Worm (Caenorhabditis elegans) whole organism, L4 larva: ENCODE results near the gene F28F5.4.

Experiments
- T26A8.4 ChIP-seq: fragments of 200-800 bp; sonication (Bioruptor generic); IDR thresholded peaks from 2 replicates; pipeline ENCODE4 v1.3.6; 2022; ENCODE audit warnings: missing genetic modification characterization, missing compliant biosample characterization
- ZK546.5 ChIP-seq, 2 experiments: sonication (generic microtip); optimal IDR thresholded peaks; 2 replicates each; lab custom pipeline; 2017; ENCODE audit warnings: missing biosample characterization in 2 of 2, missing genetic modification characterization in 2 of 2
- aha-1 ChIP-seq: fragments of 150-350 bp; peaks from one replicate; lab custom pipeline; 2014; ENCODE audit warnings: missing biosample characterization, missing genetic modification characterization
- ama-1 ChIP-seq: fragments of 150-350 bp; optimal IDR thresholded peaks from 2 replicates; lab custom pipeline; 2014; ENCODE audit warnings: inconsistent platforms, mixed read lengths
- attf-4 ChIP-seq: sonication (generic microtip); optimal IDR thresholded peaks from 3 replicates; lab custom pipeline; 2017; ENCODE audit warnings: missing biosample characterization, missing genetic modification characterization
- ceh-20 ChIP-seq: fragments of 200-800 bp; sonication (Bioruptor generic); IDR thresholded peaks from 2 replicates; pipeline ENCODE4 v1.3.6; 2022; ENCODE audit warnings: missing genetic modification reagents, missing genetic modification characterization, missing compliant biosample characterization
- ceh-44 ChIP-seq: fragments of 200-800 bp; sonication (Bioruptor generic); IDR thresholded peaks from 2 replicates; pipeline ENCODE4 v1.3.6; 2022; ENCODE audit warnings: missing genetic modification reagents, missing genetic modification characterization, missing compliant biosample characterization
- ces-1 ChIP-seq: fragments of 150-350 bp; sonication (generic microtip); optimal IDR thresholded peaks from 4 replicates; lab custom pipeline; 2014; ENCODE audit warnings: missing biosample characterization, missing genetic modification reagents, missing genetic modification characterization
- daf-12 ChIP-seq: fragments of 150-350 bp; optimal IDR thresholded peaks from 2 replicates; lab custom pipeline; 2014; ENCODE audit warnings: missing biosample characterization, missing genetic modification reagents, missing genetic modification characterization
- daf-16 ChIP-seq, 3 experiments: sonication (generic microtip); optimal IDR thresholded peaks; 2 replicates each; lab custom pipeline; 2016 to 2017; ENCODE audit warnings: missing genetic modification characterization in 3 of 3, missing genetic modification reagents in 3 of 3, mild to moderate bottlenecking in 2 of 3, missing compliant biosample characterization in 2 of 3, missing biosample characterization in 1 of 3, moderate library complexity in 1 of 3
- dmd-6 ChIP-seq: fragments of 200-800 bp; sonication (Bioruptor generic); IDR thresholded peaks from 2 replicates; pipeline ENCODE4 v1.3.6; 2022; ENCODE audit warnings: missing genetic modification reagents, missing genetic modification characterization, missing compliant biosample characterization
- dpl-1 ChIP-seq: fragments of 150-350 bp; optimal IDR thresholded peaks from 2 replicates; lab custom pipeline; 2014; ENCODE audit warnings: missing biosample characterization, missing genetic modification reagents, missing genetic modification characterization
- dve-1 ChIP-seq: sonication (generic microtip); optimal IDR thresholded peaks from 2 replicates; lab custom pipeline; 2017; ENCODE audit warnings: antibody characterized with exemption, mild to moderate bottlenecking, missing genetic modification characterization, missing compliant biosample characterization; ENCODE audit not compliant: insufficient read depth
- egl-27 ChIP-seq: sonication (generic microtip); optimal IDR thresholded peaks from 3 replicates; lab custom pipeline; 2017; ENCODE audit warnings: missing biosample characterization, missing genetic modification reagents, missing genetic modification characterization
- fos-1 ChIP-seq: fragments of 150-350 bp; optimal IDR thresholded peaks from 2 replicates; lab custom pipeline; 2014; ENCODE audit warnings: missing biosample characterization, missing genetic modification characterization
- hlh-11 ChIP-seq: fragments of 200-800 bp; sonication (Bioruptor generic); optimal IDR thresholded peaks from 2 replicates; lab custom pipeline; 2018; ENCODE audit warnings: mild to moderate bottlenecking, missing genetic modification characterization, missing compliant biosample characterization
- lin-29 ChIP-seq: fragments of 200-800 bp; sonication (Bioruptor generic); IDR thresholded peaks from 2 replicates; pipeline ENCODE4 v1.3.6; 2022; ENCODE audit warnings: missing genetic modification reagents, missing genetic modification characterization, missing compliant biosample characterization
- mdl-1 ChIP-seq, 2 experiments: fragments of 150-350 bp in 1 of 2; sonication (generic microtip) in 1 of 2; optimal IDR thresholded peaks; 2 replicates each; lab custom pipeline; 2014 to 2017; ENCODE audit warnings: missing biosample characterization in 2 of 2, missing genetic modification characterization in 2 of 2
- mdt-29 ChIP-seq: fragments of 200-800 bp; sonication (Bioruptor generic); IDR thresholded peaks from 2 replicates; pipeline ENCODE4 v1.3.6; 2022; ENCODE audit warnings: missing genetic modification reagents, missing genetic modification characterization, missing compliant biosample characterization
- mes-2 ChIP-seq: sonication (generic microtip); optimal IDR thresholded peaks from 2 replicates; lab custom pipeline; 2016; ENCODE audit warnings: missing genotype, mild to moderate bottlenecking, missing genetic modification characterization, missing compliant biosample characterization; ENCODE audit not compliant: poor library complexity, severe bottlenecking
- mxl-2 ChIP-seq: fragments of 200-800 bp; sonication (Bioruptor generic); conservative IDR thresholded peaks from 2 replicates; pipeline ENCODE4 v1.3.6; 2022; ENCODE audit warnings: missing genetic modification reagents, missing genetic modification characterization, missing compliant biosample characterization
- mxl-3 ChIP-seq: fragments of 200-800 bp; sonication (Bioruptor generic); optimal IDR thresholded peaks from 2 replicates; lab custom pipeline; 2018; ENCODE audit warnings: mild to moderate bottlenecking, missing genetic modification characterization, missing compliant biosample characterization
- nhr-10 ChIP-seq: fragments of 150-350 bp; optimal IDR thresholded peaks from 2 replicates; lab custom pipeline; 2014; ENCODE audit warnings: missing biosample characterization, missing genetic modification characterization
- nhr-11 ChIP-seq: fragments of 150-350 bp; optimal IDR thresholded peaks from 2 replicates; lab custom pipeline; 2014; ENCODE audit warnings: missing biosample characterization, missing genetic modification characterization
- nhr-28 ChIP-seq: fragments of 150-350 bp; optimal IDR thresholded peaks from 2 replicates; lab custom pipeline; 2014; ENCODE audit warnings: missing biosample characterization, missing genetic modification characterization
- nhr-48 ChIP-seq: sonication (generic microtip); optimal IDR thresholded peaks from 2 replicates; lab custom pipeline; 2016; ENCODE audit warnings: mild to moderate bottlenecking, missing genetic modification characterization, missing compliant biosample characterization
- nhr-77 ChIP-seq: fragments of 150-350 bp; optimal IDR thresholded peaks from 2 replicates; lab custom pipeline; 2014; ENCODE audit warnings: missing biosample characterization, missing genetic modification characterization
- php-3 ChIP-seq: fragments of 200-800 bp; sonication (Bioruptor generic); IDR thresholded peaks from 2 replicates; pipeline ENCODE4 v1.3.6; 2022; ENCODE audit warnings: missing genetic modification reagents, missing genetic modification characterization, missing compliant biosample characterization
- sdz-12 ChIP-seq: fragments of 200-800 bp; sonication (Bioruptor generic); optimal IDR thresholded peaks from 2 replicates; lab custom pipeline; 2018; ENCODE audit warnings: mild to moderate bottlenecking, missing genetic modification characterization, missing compliant biosample characterization
- skn-1 ChIP-seq: fragments of 150-350 bp; optimal IDR thresholded peaks from 2 replicates; lab custom pipeline; 2014; ENCODE audit warnings: missing biosample characterization, missing genetic modification characterization
- spr-3 ChIP-seq: fragments of 200-800 bp; sonication (Bioruptor generic); optimal IDR thresholded peaks from 2 replicates; lab custom pipeline; 2018; ENCODE audit warnings: mild to moderate bottlenecking, missing genetic modification characterization, missing compliant biosample characterization
- tag-97 ChIP-seq: fragments of 200-800 bp; sonication (Bioruptor generic); IDR thresholded peaks from 2 replicates; pipeline ENCODE4 v1.3.6; 2022; ENCODE audit warnings: missing genetic modification characterization, missing compliant biosample characterization
- tra-1 ChIP-seq: fragments of 200-800 bp; sonication (Bioruptor generic); IDR thresholded peaks from 2 replicates; pipeline ENCODE4 v1.3.6; 2022; ENCODE audit warnings: missing genetic modification reagents, missing genetic modification characterization, missing compliant biosample characterization
- unc-39 ChIP-seq: sonication (generic microtip); optimal IDR thresholded peaks from 2 replicates; lab custom pipeline; 2017; ENCODE audit warnings: missing biosample characterization, missing genetic modification characterization
- unc-62 ChIP-seq, 3 experiments: fragments of 150-350 bp in 1 of 3; sonication (generic microtip); optimal IDR thresholded peaks in 2 of 3; peaks in 1 of 3; 1 replicate in 1 of 3; 2 replicates in 2 of 3; lab custom pipeline; 2014 to 2017; ENCODE audit warnings: missing biosample characterization in 3 of 3, missing genetic modification characterization in 3 of 3, missing genetic modification reagents in 3 of 3, missing genotype in 1 of 3
- ztf-11 ChIP-seq: fragments of 150-350 bp; optimal IDR thresholded peaks from 2 replicates; lab custom pipeline; 2014; ENCODE audit warnings: missing biosample characterization, missing genetic modification characterization

The F28F5.4 gene

DNA sequence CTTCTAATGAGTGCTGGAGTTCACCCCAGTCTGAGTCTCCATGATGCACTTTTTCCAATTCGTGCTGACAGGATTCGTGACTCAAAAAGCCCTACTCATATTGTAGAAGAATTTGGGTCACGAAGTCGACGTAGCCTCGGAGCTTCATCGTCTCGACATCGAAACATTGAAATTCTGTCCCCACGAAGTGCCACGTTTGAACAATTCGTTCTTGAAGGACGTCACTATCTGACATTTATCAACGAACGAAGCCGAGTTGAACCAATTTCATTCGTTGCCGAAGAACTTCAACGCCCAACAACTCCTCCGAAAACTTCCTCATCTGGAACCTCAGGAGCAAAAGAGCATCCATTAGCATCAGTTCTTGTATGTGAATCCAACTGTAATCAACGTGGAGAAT, 22.3 kb upstream of the F28F5.4 start:
- TF ChIP-seq mdt-29: no peak
- no peak for TF ChIP-seq nhr-10 (tag; lab: Kevin White, UChicago)
- peak in 1 of 2 experiments; percentile 94 for TF ChIP-seq unc-62 (GFP tag; optimal IDR thresholded peaks at IDR 0.05 in 1 of 2; lab: Kevin White, UChicago)
- no peak for TF ChIP-seq unc-62 (tag; optimal IDR thresholded peaks at IDR 0.05; lab: Kevin White, UChicago)
- no peak for TF ChIP-seq attf-4 (tag; lab: Kevin White, UChicago)
- no peak for TF ChIP-seq mxl-2 (GFP tag; lab: Robert Waterston, UW)

DNA sequence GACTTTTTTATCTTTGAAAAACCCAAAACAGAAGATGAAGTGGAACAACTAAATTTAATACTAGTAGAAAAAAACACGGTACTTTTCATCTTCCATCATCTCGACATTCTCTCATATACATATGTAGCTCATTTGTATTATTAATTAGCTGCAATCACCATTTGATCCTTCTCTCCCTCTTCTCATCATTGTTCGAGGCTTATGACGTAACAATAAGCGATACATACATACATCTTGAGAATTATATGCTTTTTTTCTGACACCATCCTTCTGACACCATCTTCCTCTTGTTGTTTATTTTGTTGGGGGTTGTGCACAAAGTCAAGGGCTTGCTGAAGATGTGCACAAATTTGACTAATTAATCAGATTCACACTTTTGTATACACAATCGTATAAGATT, 20.5 kb upstream of the F28F5.4 start:
- TF ChIP-seq ceh-44 (GFP tag; lab: Robert Waterston, UW) (no peak), spr-3 (GFP tag; lab: Kevin White, UChicago) (no peak), php-3 (GFP tag; lab: Robert Waterston, UW) (no peak), hlh-11 (tag; lab: Kevin White, UChicago) (no peak), egl-27 (tag; lab: Kevin White, UChicago) (no peak)

DNA sequence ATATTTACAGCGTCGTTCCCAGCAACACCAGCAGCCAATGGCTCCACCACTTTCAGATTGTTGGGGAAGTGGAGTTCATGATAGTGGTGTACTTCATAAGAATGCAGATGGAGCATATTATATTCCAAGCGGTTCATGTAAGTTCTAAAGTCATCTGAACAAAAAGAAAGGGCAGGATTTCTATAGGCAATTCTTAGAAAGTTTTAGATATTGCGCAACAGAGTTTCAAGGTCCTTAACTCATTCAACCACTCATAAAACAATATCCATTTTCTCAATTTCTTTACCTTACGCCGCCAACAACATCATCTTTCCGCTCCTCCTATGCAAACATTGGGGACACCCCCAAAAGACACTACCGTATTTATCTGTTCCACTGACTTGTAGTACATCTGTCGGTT, 14.5 kb upstream of the F28F5.4 start:
- TF ChIP-seq unc-62 (GFP tag; optimal IDR thresholded peaks at IDR 0.05 in 1 of 2; lab: Kevin White, UChicago) (peak in 1 of 2 experiments; percentile 45), unc-62 (tag; optimal IDR thresholded peaks at IDR 0.05; lab: Kevin White, UChicago) (no peak), ama-1 (lab: Kevin White, UChicago) (no peak), aha-1 (tag; lab: Kevin White, UChicago) (peak; percentile 47), nhr-11 (no peak)

DNA sequence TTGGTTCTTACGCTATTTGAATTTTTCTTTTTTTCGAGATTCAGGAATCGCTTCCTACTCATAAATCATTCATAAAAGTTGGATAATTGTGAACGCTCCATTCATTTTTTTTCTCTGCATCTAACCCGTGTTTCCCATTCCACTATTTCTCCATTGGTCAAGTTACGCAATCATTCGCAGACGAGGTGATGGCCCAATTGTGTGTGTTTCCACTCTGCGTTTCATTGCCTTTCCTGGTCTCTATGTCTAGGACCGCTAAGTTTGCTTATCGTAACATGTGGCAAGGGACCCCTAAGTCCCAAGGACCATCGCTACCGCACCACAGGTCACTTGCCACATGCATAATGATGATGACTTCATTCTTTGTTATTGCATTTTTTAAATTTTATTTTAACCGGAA, 9.3 kb upstream of the F28F5.4 start:
- no peak for TF ChIP-seq sdz-12 (GFP tag; lab: Kevin White, UChicago)
- no peak for TF ChIP-seq nhr-10 (tag; lab: Kevin White, UChicago)
- TF ChIP-seq mes-2 (tag; lab: Kevin White, UChicago): no peak
- TF ChIP-seq mxl-3 (GFP tag; lab: Kevin White, UChicago): no peak
- TF ChIP-seq daf-12 (tag; lab: Kevin White, UChicago): no peak
- TF ChIP-seq tag-97 (GFP tag; lab: Robert Waterston, UW): no peak
- no peak for TF ChIP-seq dpl-1 (GFP tag; lab: Kevin White, UChicago)

DNA sequence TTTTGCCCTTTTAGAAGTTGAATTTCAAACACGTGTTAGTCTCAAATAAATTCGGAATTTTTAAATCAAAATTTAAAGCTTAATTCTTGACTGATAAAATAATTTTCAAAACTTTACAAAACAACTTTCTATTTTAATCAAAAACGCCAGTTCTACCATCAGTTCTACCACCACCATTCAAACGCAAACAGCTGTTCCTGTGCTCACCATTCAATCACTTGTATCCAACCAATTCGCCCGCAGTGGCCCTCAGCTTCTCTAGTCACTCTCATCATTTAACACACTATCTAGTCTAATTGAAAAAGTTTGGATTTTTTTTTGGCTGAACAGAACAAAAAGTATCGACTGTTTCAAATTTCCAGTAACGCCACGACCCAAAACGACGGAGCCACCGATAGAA, 6.0 kb upstream of the F28F5.4 start:
- TF ChIP-seq tra-1 (GFP tag; lab: Robert Waterston, UW) (no peak), ZK546.5 (tag; optimal IDR thresholded peaks at IDR 0.05; lab: Kevin White, UChicago) (no peak), T26A8.4 (GFP tag; lab: Robert Waterston, UW) (no peak), nhr-11 (no peak), ces-1 (no peak), skn-1 (tag; lab: Kevin White, UChicago) (no peak)
- TF ChIP-seq, all 104 proteins: peak for 0

DNA sequence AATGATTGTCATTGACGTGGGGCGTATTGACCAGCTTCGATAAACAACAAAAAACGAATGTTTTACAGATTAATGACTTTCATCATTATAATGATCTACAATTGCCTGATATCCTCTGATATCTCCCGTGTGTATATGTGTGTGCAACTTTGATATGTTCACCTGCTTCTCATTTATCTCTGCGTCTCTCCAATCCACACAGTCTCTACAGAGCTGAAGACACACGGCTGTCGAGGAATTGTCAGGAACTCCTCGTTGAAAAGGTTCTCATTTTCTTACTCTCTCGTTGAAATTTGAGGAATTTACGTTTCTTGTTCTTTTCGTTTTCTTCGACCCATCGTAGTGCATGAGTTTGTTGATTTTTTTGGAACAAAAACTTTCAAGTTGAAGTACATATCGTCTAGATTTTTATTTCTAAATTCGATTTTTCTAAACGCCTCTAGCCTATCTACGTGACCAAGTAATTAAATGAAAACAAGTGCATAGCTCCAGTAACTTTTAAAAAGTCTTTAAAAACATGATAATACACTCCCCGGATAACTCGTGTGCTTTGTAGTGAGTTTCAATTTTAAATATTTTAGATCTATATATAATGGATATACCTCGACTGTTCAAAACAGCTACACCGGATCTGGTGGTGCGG, 3.6 kb upstream of the F28F5.4 start, which contains the start of gene ten-1:
TSS of gene ten-1 (plus strand) at position 593 of the 643 bp plus-strand sequence.
- no peak for TF ChIP-seq unc-39 (tag; lab: Kevin White, UChicago)
- TF ChIP-seq daf-16 (GFP tag; optimal IDR thresholded peaks at IDR 0.05; lab: Kevin White, UChicago): peak in 1 of 2 experiments; percentile 21
- no peak for TF ChIP-seq daf-16 (tag; optimal IDR thresholded peaks at IDR 0.05; lab: Kevin White, UChicago)
- TF ChIP-seq aha-1 (tag; lab: Kevin White, UChicago): peak; percentile 24
- no peak for TF ChIP-seq ZK546.5 (tag; optimal IDR thresholded peaks at IDR 0.05; lab: Kevin White, UChicago)

DNA sequence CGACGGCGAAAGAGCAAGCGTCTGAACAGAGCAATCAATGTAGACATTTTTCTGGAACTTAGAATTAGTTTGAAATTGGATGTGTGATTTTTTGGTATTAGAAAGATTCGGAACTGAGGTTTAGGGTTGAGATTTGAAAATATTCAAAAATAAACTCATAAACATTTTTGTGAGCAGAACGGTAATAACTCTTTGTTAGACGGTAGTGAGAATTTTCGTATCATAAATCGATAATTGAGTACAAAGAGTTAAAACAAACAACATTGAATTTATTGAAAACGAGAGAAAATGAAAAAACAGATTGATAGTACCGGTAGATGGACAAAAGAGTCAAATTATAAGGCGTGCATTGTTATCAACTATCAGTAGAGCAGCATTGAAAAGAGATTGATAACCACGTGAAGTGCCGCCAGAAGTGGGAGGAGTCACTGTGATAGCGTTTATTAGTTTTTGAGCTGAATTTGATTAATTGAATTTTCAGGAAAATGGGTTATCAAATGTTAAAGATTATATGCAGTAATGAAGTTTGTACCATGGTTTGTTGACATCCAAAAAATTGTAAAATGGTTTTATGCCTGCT, 2.6 kb upstream of the F28F5.4 start, which contains the start of gene F28F5.6:
TSS of gene F28F5.6 (minus strand) at position 51 of the 580 bp plus-strand sequence.
- TF ChIP-seq mxl-3 (GFP tag; lab: Kevin White, UChicago) (peak; percentile 8), dve-1 (tag; lab: Kevin White, UChicago) (peak; percentile 73), nhr-28 (tag; lab: Kevin White, UChicago) (peak; percentile 68), nhr-77 (tag; lab: Kevin White, UChicago) (peak; percentile 20), lin-29 (GFP tag; lab: Robert Waterston, UW) (no peak), ztf-11 (tag; lab: Kevin White, UChicago) (no peak), dmd-6 (GFP tag; lab: Robert Waterston, UW) (peak; percentile 63), mdl-1 (tag; optimal IDR thresholded peaks at IDR 0.05; lab: Kevin White, UChicago) (peak in 1 of 2 experiments; percentile 50), php-3 (GFP tag; lab: Robert Waterston, UW) (peak; percentile 83), ceh-20 (GFP tag; lab: Robert Waterston, UW) (0 out of 2 replicates have a peak, but pooled peaks have one; percentile 45), mes-2 (tag; lab: Kevin White, UChicago) (peak; percentile 38), fos-1 (tag; lab: Kevin White, UChicago) (no peak), daf-16 (GFP tag; optimal IDR thresholded peaks at IDR 0.05; lab: Kevin White, UChicago) (no peak), daf-16 (tag; optimal IDR thresholded peaks at IDR 0.05; lab: Kevin White, UChicago) (peak; percentile 83), nhr-48 (peak; percentile 27)
